Worm (Caenorhabditis elegans) whole organism, L4/young adult: Measurements from ENCODE around the gene col-41.

Experiments used
- W03F9.2 ChIP-seq: fragments of 150-350 bp; optimal IDR thresholded peaks from 2 replicates; lab custom pipeline; 2014; ENCODE audit warnings: missing biosample characterization, missing genetic modification characterization
- dao-5 ChIP-seq: sonication (generic microtip); optimal IDR thresholded peaks from 2 replicates; lab custom pipeline; 2016; ENCODE audit warnings: missing genotype, missing genetic modification characterization, moderate library complexity, missing compliant biosample characterization
- him-1 ChIP-seq: sonication (generic microtip); optimal IDR thresholded peaks from 2 replicates; lab custom pipeline; 2016; ENCODE audit warnings: missing genotype, missing genetic modification reagents, missing genetic modification characterization, missing compliant biosample characterization

col-41 gene

DNA sequence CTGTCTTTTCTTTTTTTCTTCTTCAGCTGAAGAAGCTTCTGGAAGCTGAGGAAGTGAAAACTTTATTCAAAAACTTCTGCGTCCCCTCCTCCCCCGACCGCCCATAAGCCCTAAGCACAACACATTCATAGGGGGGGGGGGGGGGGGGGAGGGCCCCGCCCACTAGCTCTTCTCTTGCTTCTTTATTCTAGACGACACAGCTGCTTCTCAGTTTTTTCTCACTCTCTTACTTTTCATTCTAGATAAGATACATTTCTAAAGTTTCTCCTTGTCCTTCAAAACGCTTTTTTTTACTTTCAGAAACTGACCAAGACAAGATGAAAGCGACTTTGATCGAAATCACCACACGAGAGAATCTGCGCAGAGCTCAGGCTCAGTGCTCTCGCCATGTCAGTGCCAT is 13.5 kb upstream of the col-41 start, which contains the start of gene T10B10.4:
Gene T10B10.4, plus strand, starts transcription at position 301 of the 400 bp plus-strand sequence.
- TF ChIP-seq W03F9.2 (no peak), him-1 (no peak), dao-5 (tag; lab: Kevin White, UChicago) (no peak)

ce11 chrX:15188986-15189675 is 12.8 kb upstream of the col-41 start:
- TF ChIP-seq W03F9.2 = no peak
- peak; percentile 61 for TF ChIP-seq him-1
- no peak for TF ChIP-seq dao-5 (tag; lab: Kevin White, UChicago)

DNA sequence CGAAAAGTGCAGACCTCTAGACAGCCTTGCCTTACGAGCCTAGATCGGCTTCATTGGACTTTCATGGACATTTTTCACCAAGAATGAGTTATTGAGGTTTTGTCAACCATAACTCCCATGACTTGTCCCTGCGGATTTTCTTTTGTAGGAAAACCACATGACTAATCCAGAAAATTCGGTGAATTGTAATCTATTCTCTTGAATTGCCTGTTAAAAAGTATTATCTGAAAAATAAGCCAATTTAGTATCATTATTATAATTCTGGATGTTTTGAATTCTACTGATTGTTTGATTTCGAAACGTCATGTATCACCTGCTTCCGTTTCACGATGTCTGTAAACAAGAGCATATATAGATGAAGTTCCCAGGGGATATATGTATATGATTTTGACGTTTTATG is 12.2 kb upstream of the col-41 start:
- TF ChIP-seq W03F9.2 (no peak), him-1 (no peak), dao-5 (tag; lab: Kevin White, UChicago) (no peak)

DNA sequence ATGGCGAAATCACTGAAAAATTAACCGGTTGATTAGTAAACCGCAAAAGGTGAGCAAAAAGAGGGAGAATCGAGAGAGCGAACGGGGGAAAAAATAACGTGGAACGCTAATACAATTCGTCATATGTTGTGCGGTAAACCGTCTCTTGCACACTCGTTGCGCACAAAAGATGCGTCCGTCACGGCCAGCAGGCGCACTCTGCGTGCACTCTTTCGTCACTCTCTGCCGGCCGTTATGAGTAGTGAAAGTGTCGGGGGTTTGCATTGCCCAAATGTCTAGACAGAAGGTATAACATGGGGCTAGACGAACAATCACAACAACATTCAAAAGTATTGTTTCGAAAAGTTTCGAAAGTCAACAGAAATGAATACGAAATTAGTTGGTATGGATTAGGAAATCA is 5.2 kb upstream of the col-41 start, which contains the start of gene pkhm-2:
Gene pkhm-2, minus strand, starts transcription at position 12 of the 400 bp plus-strand sequence.
- TF ChIP-seq dao-5 (tag; lab: Kevin White, UChicago) (no peak), him-1 (peak; percentile 84), W03F9.2 (peak; percentile 83)

- TF ChIP-seq him-1 (no peak), dao-5 (tag; lab: Kevin White, UChicago) (no peak), W03F9.2 (no peak)
Measured at ce11 chrX:15175211-15175610, 1.1 kb downstream of the col-41 start.

DNA sequence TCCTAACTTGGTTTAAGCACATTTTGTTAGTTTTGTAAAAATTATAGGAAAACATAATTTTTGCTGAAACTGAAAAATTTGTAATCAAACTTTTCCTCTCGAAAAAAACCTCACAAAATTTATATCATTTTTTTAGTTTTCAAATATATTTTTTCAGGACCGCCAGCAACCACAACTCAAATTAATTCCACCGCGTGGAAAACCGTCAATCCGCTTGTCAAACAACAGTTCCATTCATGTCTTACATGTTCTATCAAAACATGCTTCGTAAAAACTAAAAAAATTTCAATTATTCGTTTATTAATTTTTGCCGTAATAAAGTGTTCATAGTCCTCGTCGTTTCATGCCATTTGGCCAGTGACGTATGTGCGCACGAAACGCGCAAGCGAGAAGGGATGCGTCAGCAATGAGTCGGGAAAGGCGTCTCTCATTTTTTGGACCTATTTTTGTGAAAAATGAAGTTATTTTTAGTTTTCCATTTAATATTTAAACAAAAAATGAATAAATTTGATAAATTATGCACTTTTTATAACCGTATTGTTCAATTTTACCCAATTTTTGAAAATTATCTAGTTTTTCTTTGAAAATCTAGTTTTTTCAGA is 2.9 kb downstream of the col-41 start, which contains the start of gene ucr-2.2:
Gene ucr-2.2, plus strand, starts transcription at position 602 of the 602 bp plus-strand sequence.
- no peak for TF ChIP-seq dao-5 (tag; lab: Kevin White, UChicago)
- TF ChIP-seq W03F9.2 = peak; percentile 90
- peak; percentile 76 for TF ChIP-seq him-1

- TF ChIP-seq W03F9.2 (no peak), him-1 (no peak), dao-5 (tag; lab: Kevin White, UChicago) (no peak)
Measured at ce11 chrX:15170958-15171357, 5.3 kb downstream of the col-41 start.

DNA sequence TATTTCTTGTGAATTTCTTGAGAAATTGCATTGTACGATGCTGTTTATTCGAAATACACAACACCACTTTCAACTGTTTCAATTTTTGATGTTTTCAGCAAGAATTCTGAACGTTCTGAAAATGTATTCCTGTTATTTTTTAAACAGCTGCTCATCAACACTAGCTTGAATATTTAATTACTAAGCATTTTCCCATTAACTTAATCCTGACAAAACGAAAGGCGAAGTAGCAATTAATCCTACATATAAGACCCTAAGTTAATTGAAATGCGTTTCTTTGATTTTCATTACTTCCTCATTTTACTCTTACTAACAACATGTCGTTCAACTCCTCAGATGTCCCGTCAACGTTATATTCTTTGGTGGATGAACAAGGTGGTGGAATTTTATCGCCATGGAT is 7.9 kb downstream of the col-41 start, which contains the start of gene ocr-3:
Gene ocr-3, plus strand, starts transcription at position 301 of the 400 bp plus-strand sequence.
- TF ChIP-seq dao-5 (tag; lab: Kevin White, UChicago) (no peak), W03F9.2 (no peak), him-1 (no peak)

DNA sequence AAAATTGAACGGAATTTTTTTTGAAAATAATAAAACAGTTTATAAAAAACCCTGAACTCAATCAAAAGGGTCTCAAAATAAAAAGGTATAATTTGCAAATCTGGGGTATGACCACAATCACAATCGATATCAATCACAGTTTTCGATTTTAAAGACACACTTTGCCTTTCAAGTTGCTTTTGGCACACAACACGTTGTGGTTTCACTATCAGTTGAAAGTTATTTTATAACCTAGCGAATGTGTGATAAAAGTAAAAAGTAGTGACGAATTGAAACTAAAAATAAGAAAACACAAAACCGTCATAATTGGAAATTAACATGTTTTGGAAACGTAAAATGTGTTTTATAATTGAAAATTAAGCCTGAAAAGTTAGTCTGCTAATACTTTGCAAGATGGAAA is 8.6 kb downstream of the col-41 start:
- TF ChIP-seq dao-5 (tag; lab: Kevin White, UChicago) = no peak

DNA sequence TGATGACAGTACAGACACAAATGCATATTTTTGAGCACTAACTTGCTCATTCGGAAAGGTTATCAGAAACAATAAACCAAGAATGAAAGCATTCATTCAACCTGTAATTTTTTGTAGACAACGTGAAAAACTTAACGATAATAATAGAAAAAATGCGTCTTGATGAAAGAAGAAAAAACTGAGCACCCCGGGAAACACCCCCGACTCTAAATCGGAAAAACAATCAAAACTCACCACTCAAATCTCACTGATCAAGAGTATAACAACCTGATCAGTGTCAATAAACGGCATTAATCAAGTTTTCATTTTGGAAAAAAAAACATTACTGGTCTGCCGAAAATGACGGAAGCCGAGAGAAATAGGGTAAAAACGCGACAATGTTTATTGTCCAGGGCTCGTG is 10.2 kb downstream of the col-41 start, which contains the start of gene T10B10.8:
Gene T10B10.8, minus strand, starts transcription at position 101 of the 400 bp plus-strand sequence.
- TF ChIP-seq W03F9.2 = no peak

- TF ChIP-seq W03F9.2 (no peak), him-1 (no peak), dao-5 (tag; lab: Kevin White, UChicago) (no peak)
Measured at ce11 chrX:15164108-15164507, 12.2 kb downstream of the col-41 start, which contains the start of gene T10B10.9. T10B10.9 (plus strand) TSS chrX:15164408.

- TF ChIP-seq dao-5 (tag; lab: Kevin White, UChicago) = no peak
- no peak for TF ChIP-seq him-1
- TF ChIP-seq W03F9.2 = no peak
Measured at ce11 chrX:15163118-15163517, 13.2 kb downstream of the col-41 start.

DNA sequence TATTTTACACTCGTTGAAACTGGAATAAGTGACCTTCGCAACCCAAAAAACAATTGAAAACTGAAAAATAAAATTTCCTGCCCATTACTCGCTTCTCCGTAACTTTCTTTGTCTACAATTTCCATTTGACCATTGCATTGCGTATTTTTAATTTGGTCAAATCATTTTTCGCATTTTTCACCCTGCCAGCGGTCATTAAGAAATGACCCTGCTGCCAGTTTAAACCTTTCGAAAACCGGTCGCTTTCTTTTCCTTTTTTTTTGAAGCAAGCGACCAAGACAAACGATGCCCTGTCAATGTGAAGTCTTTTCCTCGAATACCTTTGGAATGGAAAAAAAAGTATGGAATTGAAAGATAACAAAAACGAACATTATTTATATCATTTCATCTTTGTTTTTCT is 15.4 kb downstream of the col-41 start:
- TF ChIP-seq dao-5 (tag; lab: Kevin White, UChicago) (no peak), him-1 (no peak), W03F9.2 (no peak)

- TF ChIP-seq dao-5 (tag; lab: Kevin White, UChicago) (no peak), him-1 (no peak), W03F9.2 (no peak)
Measured at ce11 chrX:15159362-15159761, 16.9 kb downstream of the col-41 start.

- no peak for TF ChIP-seq W03F9.2
- TF ChIP-seq dao-5 (tag; lab: Kevin White, UChicago) = no peak
Measured at ce11 chrX:15158699-15159312, 17.5 kb downstream of the col-41 start, which contains the start of gene C11G10.1. C11G10.1 (minus strand) TSS chrX:15158749.
